Fruit fly (Drosophila melanogaster): ENCODE results near the gene Spn28F.

Gene Spn28F

dm6 chr2L:8276287-8276686, 34.7 kb upstream of the Spn28F start:
- no peak for TF ChIP-seq pan (optimal IDR thresholded peaks at IDR 0.05)
- TF ChIP-seq CG8478 (optimal IDR thresholded peaks at IDR 0.05), result no peak
- no peak for TF ChIP-seq EcR (GFP tag; optimal IDR thresholded peaks at IDR 0.05)
- no peak for TF ChIP-seq usp (GFP tag; optimal IDR thresholded peaks at IDR 0.05)
- no peak for TF ChIP-seq Dll (optimal IDR thresholded peaks at IDR 0.05)
- no peak for TF ChIP-seq psq (optimal IDR thresholded peaks at IDR 0.05)

- TF ChIP-seq pan (optimal IDR thresholded peaks at IDR 0.05), result no peak
- TF ChIP-seq psq (optimal IDR thresholded peaks at IDR 0.05), result no peak
- TF ChIP-seq Dll (optimal IDR thresholded peaks at IDR 0.05), result no peak
- TF ChIP-seq CG8478 (optimal IDR thresholded peaks at IDR 0.05), result no peak
- no peak for TF ChIP-seq EcR (GFP tag; optimal IDR thresholded peaks at IDR 0.05)
- TF ChIP-seq usp (GFP tag; optimal IDR thresholded peaks at IDR 0.05), result no peak
Observed at dm6 chr2L:8274958-8275584, 33.5 kb upstream of the Spn28F start.

- no peak for TF ChIP-seq CG8478 (optimal IDR thresholded peaks at IDR 0.05)
- no peak for TF ChIP-seq psq (optimal IDR thresholded peaks at IDR 0.05)
- TF ChIP-seq EcR (GFP tag; optimal IDR thresholded peaks at IDR 0.05), result no peak
- TF ChIP-seq usp (GFP tag; optimal IDR thresholded peaks at IDR 0.05), result no peak
- TF ChIP-seq pan (optimal IDR thresholded peaks at IDR 0.05), result no peak
- TF ChIP-seq Dll (optimal IDR thresholded peaks at IDR 0.05), result no peak
Observed at dm6 chr2L:8274127-8274526, 32.5 kb upstream of the Spn28F start.

dm6 chr2L:8270916-8271315, 29.3 kb upstream of the Spn28F start:
- TF ChIP-seq usp (GFP tag; optimal IDR thresholded peaks at IDR 0.05), result no peak
- TF ChIP-seq EcR (GFP tag; optimal IDR thresholded peaks at IDR 0.05), result no peak
- no peak for TF ChIP-seq psq (optimal IDR thresholded peaks at IDR 0.05)
- no peak for TF ChIP-seq Dll (optimal IDR thresholded peaks at IDR 0.05)
- no peak for TF ChIP-seq CG8478 (optimal IDR thresholded peaks at IDR 0.05)
- no peak for TF ChIP-seq pan (optimal IDR thresholded peaks at IDR 0.05)

- no peak for TF ChIP-seq CG8478 (optimal IDR thresholded peaks at IDR 0.05)
- TF ChIP-seq psq (optimal IDR thresholded peaks at IDR 0.05), result no peak
- no peak for TF ChIP-seq pan (optimal IDR thresholded peaks at IDR 0.05)
- TF ChIP-seq usp (GFP tag; optimal IDR thresholded peaks at IDR 0.05), result no peak
- no peak for TF ChIP-seq EcR (GFP tag; optimal IDR thresholded peaks at IDR 0.05)
- no peak for TF ChIP-seq Dll (optimal IDR thresholded peaks at IDR 0.05)
Observed at dm6 chr2L:8268679-8269078, 27.1 kb upstream of the Spn28F start.

- no peak for TF ChIP-seq pan (optimal IDR thresholded peaks at IDR 0.05)
- no peak for TF ChIP-seq usp (GFP tag; optimal IDR thresholded peaks at IDR 0.05)
- no peak for TF ChIP-seq Dll (optimal IDR thresholded peaks at IDR 0.05)
- TF ChIP-seq psq (optimal IDR thresholded peaks at IDR 0.05), result no peak
- TF ChIP-seq EcR (GFP tag; optimal IDR thresholded peaks at IDR 0.05), result no peak
Observed at dm6 chr2L:8266670-8267435, 25.3 kb upstream of the Spn28F start.

- no peak for TF ChIP-seq CG8478 (optimal IDR thresholded peaks at IDR 0.05)
- no peak for TF ChIP-seq psq (optimal IDR thresholded peaks at IDR 0.05)
- no peak for TF ChIP-seq EcR (GFP tag; optimal IDR thresholded peaks at IDR 0.05)
- TF ChIP-seq Dll (optimal IDR thresholded peaks at IDR 0.05), result no peak
- TF ChIP-seq pan (optimal IDR thresholded peaks at IDR 0.05), result no peak
- TF ChIP-seq usp (GFP tag; optimal IDR thresholded peaks at IDR 0.05), result no peak
Observed at dm6 chr2L:8266145-8266544, 24.5 kb upstream of the Spn28F start.

dm6 chr2L:8257401-8258266, 16.0 kb upstream of the Spn28F start, which contains the start of gene CG8086:
Gene CG8086, minus strand, starts transcription at chr2L:8257502.
- TF ChIP-seq CG8478 (optimal IDR thresholded peaks at IDR 0.05), result no peak

- TF ChIP-seq CG8478 (optimal IDR thresholded peaks at IDR 0.05), result no peak
- TF ChIP-seq pan (optimal IDR thresholded peaks at IDR 0.05), result no peak
- TF ChIP-seq psq (optimal IDR thresholded peaks at IDR 0.05), result no peak
- TF ChIP-seq usp (GFP tag; optimal IDR thresholded peaks at IDR 0.05), result no peak
- no peak for TF ChIP-seq Dll (optimal IDR thresholded peaks at IDR 0.05)
Observed at dm6 chr2L:8255406-8255805, 13.8 kb upstream of the Spn28F start.

dm6 chr2L:8243903-8244302, 2.3 kb upstream of the Spn28F start, which contains the start of gene CG43057:
Gene CG43057, minus strand, starts transcription at chr2L:8244003.
- no peak for TF ChIP-seq usp (GFP tag; optimal IDR thresholded peaks at IDR 0.05)
- no peak for TF ChIP-seq EcR (GFP tag; optimal IDR thresholded peaks at IDR 0.05)
- no peak for TF ChIP-seq Dll (optimal IDR thresholded peaks at IDR 0.05)
- TF ChIP-seq psq (optimal IDR thresholded peaks at IDR 0.05), result no peak
- no peak for TF ChIP-seq CG8478 (optimal IDR thresholded peaks at IDR 0.05)
- TF ChIP-seq pan (optimal IDR thresholded peaks at IDR 0.05), result no peak

dm6 chr2L:8242186-8242585, 586 bp upstream of the Spn28F start, which contains the start of gene CG14277:
Gene CG14277, plus strand, starts transcription at chr2L:8242486.
- TF ChIP-seq Dll (optimal IDR thresholded peaks at IDR 0.05) (no peak), pan (optimal IDR thresholded peaks at IDR 0.05) (no peak), psq (optimal IDR thresholded peaks at IDR 0.05) (no peak), usp (GFP tag; optimal IDR thresholded peaks at IDR 0.05) (no peak), EcR (GFP tag; optimal IDR thresholded peaks at IDR 0.05) (no peak), CG8478 (optimal IDR thresholded peaks at IDR 0.05) (no peak)
